Worm (Caenorhabditis elegans): Measurements from ENCODE around the gene F35G12.7.

F35G12.7 gene

DNA sequence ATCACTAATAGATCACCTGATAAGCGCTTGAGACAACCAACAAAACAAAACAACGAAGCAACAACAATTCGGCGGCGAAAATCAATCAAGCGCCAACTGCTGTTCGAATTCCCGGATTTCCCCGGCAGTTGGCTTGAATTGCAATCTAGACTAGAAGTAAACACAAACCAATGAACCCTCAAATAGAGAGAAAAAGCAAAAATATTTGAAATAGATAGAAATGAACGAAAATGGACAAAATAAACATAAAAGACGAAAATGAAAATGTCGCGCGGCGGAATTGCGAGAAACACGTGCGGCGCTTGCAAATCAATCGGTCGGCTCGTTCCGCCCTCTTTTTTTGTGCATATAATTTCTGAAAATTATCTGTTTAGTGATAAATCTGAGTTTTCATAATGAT is 18.7 kb downstream of the F35G12.7 start, which contains the start of gene idhg-1:
TSS of gene idhg-1 (plus strand) at position 343 of the 400 bp plus-strand sequence.
- TF ChIP-seq ceh-18 (tag; optimal IDR thresholded peaks at IDR 0.05): peak; percentile 90
- TF ChIP-seq Y22D7AL.16 (tag; optimal IDR thresholded peaks at IDR 0.05): peak; percentile 91
- peak; percentile 96 for TF ChIP-seq ceh-19 (GFP tag; optimal IDR thresholded peaks at IDR 0.05)
- peak; percentile 99 for TF ChIP-seq ref-2 (tag; optimal IDR thresholded peaks at IDR 0.05)
- TF ChIP-seq che-1 (tag; optimal IDR thresholded peaks at IDR 0.05): peak; percentile 91
- TF ChIP-seq ets-4 (tag; optimal IDR thresholded peaks at IDR 0.05): peak; percentile 89
- TF ChIP-seq ceh-22 (tag; optimal IDR thresholded peaks at IDR 0.05): peak; percentile 68
- peak; percentile 97 for TF ChIP-seq unc-86 (tag; optimal IDR thresholded peaks at IDR 0.05)
- TF ChIP-seq dmd-4 (tag; optimal IDR thresholded peaks at IDR 0.05; ENCODE audit: borderline replicate concordance): peak; percentile 94
- TF ChIP-seq zip-5 (tag; optimal IDR thresholded peaks at IDR 0.05): peak; percentile 94
- peak; percentile 98 for TF ChIP-seq ceh-34 (tag; optimal IDR thresholded peaks at IDR 0.05)
- TF ChIP-seq hlh-13 (GFP tag; optimal IDR thresholded peaks at IDR 0.05): peak; percentile 84
- no peak for TF ChIP-seq unc-55 (GFP tag; optimal IDR thresholded peaks at IDR 0.05)
- no peak for TF ChIP-seq pha-4 (tag; optimal IDR thresholded peaks at IDR 0.05)
- no peak for TF ChIP-seq pros-1 (tag; optimal IDR thresholded peaks at IDR 0.05)
- peak; percentile 98 for TF ChIP-seq ceh-2 (tag; optimal IDR thresholded peaks at IDR 0.05)
- TF ChIP-seq pqm-1 (tag; optimal IDR thresholded peaks at IDR 0.05): peak; percentile 85
- peak; percentile 95 for TF ChIP-seq ahr-1 (tag; optimal IDR thresholded peaks at IDR 0.05)
- peak; percentile 68 for TF ChIP-seq hlh-30 (tag; optimal IDR thresholded peaks at IDR 0.05; ENCODE audit: insufficient read depth)
- peak; percentile 97 for TF ChIP-seq nhr-232 (tag; optimal IDR thresholded peaks at IDR 0.05)
- no peak for TF ChIP-seq pax-1 (tag; optimal IDR thresholded peaks at IDR 0.05)
- TF ChIP-seq madf-2 (tag; optimal IDR thresholded peaks at IDR 0.05): peak; percentile 94
- TF ChIP-seq hlh-15 (tag; optimal IDR thresholded peaks at IDR 0.05): peak; percentile 97
- peak; percentile 96 for TF ChIP-seq eyg-1 (tag; optimal IDR thresholded peaks at IDR 0.05)
- peak; percentile 94 for TF ChIP-seq pha-2 (tag; optimal IDR thresholded peaks at IDR 0.05)
- peak; percentile 98 for TF ChIP-seq K09A11.1 (tag; optimal IDR thresholded peaks at IDR 0.05; ENCODE audit: insufficient read depth)
- TF ChIP-seq fax-1 (tag; optimal IDR thresholded peaks at IDR 0.05): peak; percentile 97
- TF ChIP-seq lin-11 (tag; optimal IDR thresholded peaks at IDR 0.05): peak; percentile 90
- TF ChIP-seq syd-9 (tag; optimal IDR thresholded peaks at IDR 0.05): peak; percentile 98
- TF ChIP-seq hlh-6 (tag; optimal IDR thresholded peaks at IDR 0.05): peak; percentile 98
- peak; percentile 90 for TF ChIP-seq K02D7.2 (tag; optimal IDR thresholded peaks at IDR 0.05)
- TF ChIP-seq C38D4.7 (GFP tag; optimal IDR thresholded peaks at IDR 0.05): peak; percentile 94
- peak; percentile 67 for TF ChIP-seq sox-2 (GFP tag; IDR thresholded peaks at IDR 0.05)
- peak; percentile 96 for TF ChIP-seq ceh-48 (tag; optimal IDR thresholded peaks at IDR 0.05)
- peak; percentile 99 for TF ChIP-seq elt-2 (tag; optimal IDR thresholded peaks at IDR 0.05)
- TF ChIP-seq ttx-3 (tag; optimal IDR thresholded peaks at IDR 0.05): peak; percentile 97
- peak; percentile 96 for TF ChIP-seq nfya-1 (tag; optimal IDR thresholded peaks at IDR 0.05)
- peak; percentile 92 for TF ChIP-seq T23F11.4 (GFP tag; optimal IDR thresholded peaks at IDR 0.05)
- TF ChIP-seq mec-3 (tag; optimal IDR thresholded peaks at IDR 0.05; ENCODE audit: borderline replicate concordance): peak; percentile 91
- peak; percentile 90 for TF ChIP-seq fkh-10 (GFP tag; optimal IDR thresholded peaks at IDR 0.05)
- no peak for TF ChIP-seq ama-1 (optimal IDR thresholded peaks at IDR 0.05)
- TF ChIP-seq ceh-24 (tag; optimal IDR thresholded peaks at IDR 0.05): peak; percentile 94
- peak; percentile 37 for TF ChIP-seq dve-1 (tag; optimal IDR thresholded peaks at IDR 0.05)
- peak; percentile 98 for TF ChIP-seq hlh-8 (tag; optimal IDR thresholded peaks at IDR 0.05)
- peak; percentile 88 for TF ChIP-seq sdc-2 (tag; optimal IDR thresholded peaks at IDR 0.05)
- peak; percentile 98 for TF ChIP-seq sox-4 (tag; optimal IDR thresholded peaks at IDR 0.05)
- peak; percentile 93 for TF ChIP-seq gmeb-2 (tag; optimal IDR thresholded peaks at IDR 0.05)
- peak; percentile 95 for TF ChIP-seq lim-6 (tag; optimal IDR thresholded peaks at IDR 0.05)
- TF ChIP-seq tbx-2 (tag; optimal IDR thresholded peaks at IDR 0.05): peak; percentile 99
- TF ChIP-seq odd-2 (tag; optimal IDR thresholded peaks at IDR 0.05): peak; percentile 96
- peak; percentile 94 for TF ChIP-seq npax-4 (tag; optimal IDR thresholded peaks at IDR 0.05)
- TF ChIP-seq ceh-30 (tag; optimal IDR thresholded peaks at IDR 0.05): peak; percentile 48
- peak; percentile 93 for TF ChIP-seq pag-3 (tag; optimal IDR thresholded peaks at IDR 0.05; ENCODE audit: borderline replicate concordance)
